Fruit fly (Drosophila melanogaster) whole organism, prepupa: ENCODE data around the gene CG15201.

Experiments
- Blimp-1 ChIP-seq: fragments of 200-800 bp; sonication (Bioruptor generic); optimal IDR thresholded peaks from 3 replicates; lab custom pipeline; 2017; ENCODE audit warnings: missing biosample characterization, missing genetic modification characterization, mild to moderate bottlenecking, moderate library complexity, missing genetic modification reagents
- CG11294 ChIP-seq: fragments of 200-800 bp; sonication (Bioruptor generic); IDR thresholded peaks from 2 replicates; pipeline ENCODE4 v1.3.6; 2022; ENCODE audit warnings: missing biosample characterization, missing genetic modification characterization
- CG11762 ChIP-seq: fragments of 200-800 bp; sonication (Bioruptor generic); optimal IDR thresholded peaks from 3 replicates; lab custom pipeline; 2016; ENCODE audit warnings: missing biosample characterization, missing genetic modification characterization; ENCODE audit not compliant: insufficient read depth
- CG11902 ChIP-seq: fragments of 200-800 bp; sonication (Bioruptor generic); optimal IDR thresholded peaks from 3 replicates; lab custom pipeline; 2016; ENCODE audit warnings: missing biosample characterization, missing genetic modification characterization
- CG15336 ChIP-seq: fragments of 200-800 bp; sonication (Bioruptor generic); IDR thresholded peaks from 2 replicates; pipeline ENCODE4 v1.3.6; 2022; ENCODE audit warnings: missing biosample characterization, missing genetic modification characterization
- CG16779 ChIP-seq: fragments of 200-800 bp; sonication (Bioruptor generic); optimal IDR thresholded peaks from 3 replicates; lab custom pipeline; 2017; ENCODE audit warnings: missing biosample characterization, mild to moderate bottlenecking, missing genetic modification characterization
- CG3032 ChIP-seq: fragments of 200-800 bp; optimal IDR thresholded peaks from 2 replicates; lab custom pipeline; 2019; ENCODE audit warnings: missing biosample characterization, mild to moderate bottlenecking, missing genetic modification characterization, moderate library complexity
- CG31627 ChIP-seq: fragments of 200-800 bp; sonication (Bioruptor generic); optimal IDR thresholded peaks from 3 replicates; lab custom pipeline; 2016; ENCODE audit warnings: missing biosample characterization, missing genetic modification characterization
- CG34406 ChIP-seq: fragments of 200-800 bp; sonication (Bioruptor generic); optimal IDR thresholded peaks from 3 replicates; lab custom pipeline; 2016; ENCODE audit warnings: missing biosample characterization, missing genetic modification characterization
- CG3919 ChIP-seq: fragments of 200-800 bp; sonication (Bioruptor generic); optimal IDR thresholded peaks from 3 replicates; lab custom pipeline; 2016; ENCODE audit warnings: missing biosample characterization, missing genetic modification characterization
- CG4318 ChIP-seq: fragments of 200-800 bp; sonication (Bioruptor generic); optimal IDR thresholded peaks from 3 replicates; lab custom pipeline; 2017; ENCODE audit warnings: missing biosample characterization, mild to moderate bottlenecking, missing genetic modification characterization
- CG6276 ChIP-seq: fragments of 200-800 bp; sonication (Bioruptor generic); optimal IDR thresholded peaks from 2 replicates; lab custom pipeline; 2017; ENCODE audit warnings: missing biosample characterization, mild to moderate bottlenecking, missing genetic modification characterization
- CG6792 ChIP-seq: fragments of 200-800 bp; sonication (Bioruptor generic); optimal IDR thresholded peaks from 3 replicates; lab custom pipeline; 2016; ENCODE audit warnings: missing biosample characterization, missing genetic modification characterization
- CG6854 ChIP-seq: fragments of 200-800 bp; sonication (Bioruptor generic); optimal IDR thresholded peaks from 2 replicates; lab custom pipeline; 2017; ENCODE audit warnings: missing biosample characterization, mild to moderate bottlenecking, missing genetic modification characterization
- CG7368 ChIP-seq: fragments of 200-800 bp; sonication (Bioruptor generic); optimal IDR thresholded peaks from 3 replicates; lab custom pipeline; 2016; ENCODE audit warnings: missing biosample characterization, missing genetic modification characterization
- CG8119 ChIP-seq: fragments of 200-800 bp; sonication (Bioruptor generic); IDR thresholded peaks from 3 replicates; pipeline ENCODE4 v1.3.6; 2022; ENCODE audit warnings: missing biosample characterization, missing genetic modification characterization
- CG9139 ChIP-seq: fragments of 200-800 bp; sonication (Bioruptor generic); optimal IDR thresholded peaks from 3 replicates; lab custom pipeline; 2017; ENCODE audit warnings: missing biosample characterization, mild to moderate bottlenecking, missing genetic modification characterization
- Eip75B ChIP-seq: fragments of 200-800 bp; sonication (Bioruptor generic); optimal IDR thresholded peaks from 3 replicates; lab custom pipeline; 2016; ENCODE audit warnings: missing biosample characterization, missing genetic modification characterization
- Eip78C ChIP-seq: fragments of 200-800 bp; sonication (Bioruptor generic); peaks from one replicate; lab custom pipeline; 2016; ENCODE audit warnings: missing biosample characterization, missing genetic modification characterization
- Eip93F ChIP-seq: fragments of 200-800 bp; sonication (Bioruptor generic); optimal IDR thresholded peaks from 2 replicates; lab custom pipeline; 2016; ENCODE audit warnings: missing biosample characterization, mild to moderate bottlenecking, missing genetic modification characterization
- Ets21C ChIP-seq: fragments of 200-800 bp; sonication (Bioruptor generic); optimal IDR thresholded peaks from 3 replicates; lab custom pipeline; 2016; ENCODE audit warnings: missing biosample characterization, missing genetic modification characterization
- Gug ChIP-seq: fragments of 200-800 bp; sonication (Bioruptor generic); IDR thresholded peaks from 2 replicates; pipeline ENCODE4 v1.3.6; 2022; ENCODE audit warnings: missing biosample characterization, missing genetic modification characterization
- Hr4 ChIP-seq: fragments of 200-800 bp; sonication (Bioruptor generic); optimal IDR thresholded peaks from 3 replicates; lab custom pipeline; 2016; ENCODE audit warnings: missing biosample characterization, missing genetic modification characterization
- Lpt ChIP-seq: fragments of 200-800 bp; sonication (Bioruptor generic); optimal IDR thresholded peaks from 3 replicates; lab custom pipeline; 2016; ENCODE audit warnings: missing biosample characterization, missing genetic modification characterization
- OdsH ChIP-seq: fragments of 200-800 bp; sonication (Bioruptor generic); optimal IDR thresholded peaks from 3 replicates; lab custom pipeline; 2016; ENCODE audit warnings: missing biosample characterization, missing genetic modification characterization
- Smox ChIP-seq: fragments of 200-800 bp; sonication (Bioruptor generic); optimal IDR thresholded peaks from 3 replicates; lab custom pipeline; 2016; ENCODE audit warnings: missing biosample characterization, missing genetic modification characterization
- Sox15 ChIP-seq: fragments of 200-800 bp; sonication (Bioruptor generic); optimal IDR thresholded peaks from 3 replicates; lab custom pipeline; 2016; ENCODE audit warnings: missing biosample characterization, missing genetic modification characterization
- achi ChIP-seq: fragments of 200-800 bp; sonication (Bioruptor generic); optimal IDR thresholded peaks from 3 replicates; lab custom pipeline; 2016; ENCODE audit warnings: missing biosample characterization, missing genetic modification characterization
- acj6 ChIP-seq: fragments of 200-800 bp; sonication (Bioruptor generic); optimal IDR thresholded peaks from 3 replicates; lab custom pipeline; 2016; ENCODE audit warnings: missing biosample characterization, missing genetic modification characterization
- cyc ChIP-seq: fragments of 200-800 bp; sonication (Bioruptor generic); optimal IDR thresholded peaks from 3 replicates; lab custom pipeline; 2016; ENCODE audit warnings: missing biosample characterization, missing genetic modification characterization
- dac ChIP-seq: fragments of 200-800 bp; sonication (Bioruptor generic); optimal IDR thresholded peaks from 2 replicates; lab custom pipeline; 2017; ENCODE audit warnings: missing biosample characterization, mild to moderate bottlenecking, missing genetic modification characterization
- dsx ChIP-seq: fragments of 200-800 bp; optimal IDR thresholded peaks from 3 replicates; lab custom pipeline; 2019; ENCODE audit warnings: missing biosample characterization, mild to moderate bottlenecking, missing genetic modification characterization, moderate library complexity; ENCODE audit not compliant: poor library complexity, severe bottlenecking
- eg ChIP-seq: fragments of 200-800 bp; sonication (Bioruptor generic); IDR thresholded peaks from 3 replicates; pipeline ENCODE4 v1.3.6; 2022; ENCODE audit warnings: missing biosample characterization, missing genetic modification characterization
- esn ChIP-seq: fragments of 200-800 bp; sonication (Bioruptor generic); optimal IDR thresholded peaks from 2 replicates; lab custom pipeline; 2016; ENCODE audit warnings: missing biosample characterization, mild to moderate bottlenecking, missing genetic modification characterization, moderate library complexity
- fd59A ChIP-seq: fragments of 200-800 bp; sonication (Bioruptor generic); optimal IDR thresholded peaks from 2 replicates; lab custom pipeline; 2017; ENCODE audit warnings: missing biosample characterization, mild to moderate bottlenecking, missing genetic modification characterization, missing genetic modification reagents
- fd85E ChIP-seq: fragments of 200-800 bp; sonication (Bioruptor generic); optimal IDR thresholded peaks from 3 replicates; lab custom pipeline; 2016; ENCODE audit warnings: missing biosample characterization, missing genetic modification characterization
- fkh ChIP-seq: fragments of 200-800 bp; sonication (Bioruptor generic); optimal IDR thresholded peaks from 3 replicates; lab custom pipeline; 2017; ENCODE audit warnings: missing biosample characterization, mild to moderate bottlenecking, missing genetic modification characterization, moderate library complexity
- lz ChIP-seq: fragments of 200-800 bp; sonication (Bioruptor generic); optimal IDR thresholded peaks from 3 replicates; lab custom pipeline; 2016; ENCODE audit warnings: missing biosample characterization, missing genetic modification characterization
- net ChIP-seq: fragments of 200-800 bp; sonication (Bioruptor generic); optimal IDR thresholded peaks from 3 replicates; lab custom pipeline; 2016; ENCODE audit warnings: missing biosample characterization, missing genetic modification characterization
- pdm3 ChIP-seq: fragments of 200-800 bp; sonication (Bioruptor generic); optimal IDR thresholded peaks from 3 replicates; lab custom pipeline; 2016; ENCODE audit warnings: missing biosample characterization, missing genetic modification characterization
- salr ChIP-seq, 2 experiments: fragments of 200-800 bp; sonication (Bioruptor generic); optimal IDR thresholded peaks; 3 replicates each; lab custom pipeline; 2016 to 2018; ENCODE audit warnings: missing biosample characterization in 2 of 2, missing genetic modification characterization in 2 of 2, mild to moderate bottlenecking in 1 of 2
- spab ChIP-seq: fragments of 200-800 bp; sonication (Bioruptor generic); optimal IDR thresholded peaks from 2 replicates; lab custom pipeline; 2017; ENCODE audit warnings: missing biosample characterization, mild to moderate bottlenecking, missing genetic modification characterization, missing genetic modification reagents
- ss ChIP-seq, 2 experiments: fragments of 200-800 bp; sonication (Bioruptor generic); optimal IDR thresholded peaks; 2 replicates in 1 of 2; 3 replicates in 1 of 2; lab custom pipeline; 2017 to 2018; ENCODE audit warnings: mild to moderate bottlenecking in 2 of 2, missing biosample characterization in 2 of 2, missing genetic modification characterization in 2 of 2, moderate library complexity in 1 of 2
- svp ChIP-seq: fragments of 200-800 bp; sonication (Bioruptor generic); peaks from one replicate; lab custom pipeline; 2016; ENCODE audit warnings: missing biosample characterization, missing genetic modification characterization
- topi ChIP-seq: fragments of 200-800 bp; sonication (Bioruptor generic); optimal IDR thresholded peaks from 3 replicates; lab custom pipeline; 2016; ENCODE audit warnings: missing biosample characterization, missing genetic modification characterization

CG15201 gene

DNA sequence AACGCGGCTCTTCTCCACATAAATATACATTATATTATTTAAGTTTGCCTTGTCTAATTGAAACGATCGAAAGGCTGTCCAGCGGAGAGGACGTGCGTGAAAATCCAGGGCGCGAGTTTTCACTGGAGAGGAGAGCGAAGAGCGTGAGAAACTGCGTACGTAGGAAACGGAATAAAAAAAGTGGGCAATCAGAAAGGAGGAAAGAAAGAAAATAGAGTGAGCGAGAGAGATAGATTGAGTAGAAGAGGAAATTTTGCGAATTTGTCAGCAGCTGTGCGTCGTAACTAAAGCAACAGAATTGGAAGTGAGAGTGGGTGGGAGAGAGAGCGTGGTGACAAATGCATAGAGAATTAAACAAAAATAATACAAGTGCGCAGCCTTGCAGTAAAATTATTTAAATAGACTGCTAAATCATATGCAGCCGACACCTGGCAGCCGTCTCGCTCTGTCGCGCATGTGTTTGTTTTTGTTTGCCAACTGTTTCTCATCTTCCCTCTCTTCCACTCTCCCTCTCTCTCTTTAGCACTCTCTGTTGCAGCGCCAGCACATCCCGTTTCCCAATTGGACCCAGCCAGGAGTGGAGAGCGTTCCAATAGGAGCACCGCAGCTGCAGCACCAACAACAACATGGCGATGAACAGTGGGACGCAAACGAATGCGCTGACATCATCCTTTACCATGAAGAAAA, 10.7 kb downstream of the CG15201 start (continued):
- no peak for TF ChIP-seq CG3919 (GFP tag; lab: Kevin White, UChicago)
- TF ChIP-seq CG7368: no peak
- TF ChIP-seq Hr4 (GFP tag; lab: Kevin White, UChicago): no peak
- no peak for TF ChIP-seq CG6854 (GFP tag; lab: Kevin White, UChicago)
- TF ChIP-seq CG11902: no peak
- no peak for TF ChIP-seq Blimp-1 (GFP tag; lab: Kevin White, UChicago)
- no peak for TF ChIP-seq cyc (GFP tag; lab: Kevin White, UChicago)
- TF ChIP-seq svp (GFP tag; lab: Kevin White, UChicago): no peak
- TF ChIP-seq spab: no peak
- TF ChIP-seq salr (GFP tag; optimal IDR thresholded peaks at IDR 0.05; lab: Kevin White, UChicago): no peak
- no peak for TF ChIP-seq CG6276 (GFP tag; lab: Kevin White, UChicago)
- no peak for TF ChIP-seq CG8119
- TF ChIP-seq OdsH (GFP tag; lab: Kevin White, UChicago): no peak
- peak; percentile 40 for TF ChIP-seq ss (GFP tag; optimal IDR thresholded peaks at IDR 0.05; lab: Kevin White, UChicago)
- TF ChIP-seq Sox15: no peak
- peak; percentile 14; the same call in 1 of the 3 replicates for TF ChIP-seq eg (GFP tag; lab: Robert Waterston, UW)
- no peak for TF ChIP-seq Eip75B (GFP tag; lab: Kevin White, UChicago)
- no peak for TF ChIP-seq Eip93F (GFP tag; lab: Kevin White, UChicago)
- no peak; the same call in 1 of the 2 replicates for TF ChIP-seq CG15336 (GFP tag; lab: Robert Waterston, UW)
- no peak for TF ChIP-seq CG16779 (tag; lab: Kevin White, UChicago)
- TF ChIP-seq CG31627: no peak
- TF ChIP-seq CG4318 (GFP tag; lab: Kevin White, UChicago): no peak
- peak; percentile 63 for TF ChIP-seq fkh (GFP tag; lab: Kevin White, UChicago)

DNA sequence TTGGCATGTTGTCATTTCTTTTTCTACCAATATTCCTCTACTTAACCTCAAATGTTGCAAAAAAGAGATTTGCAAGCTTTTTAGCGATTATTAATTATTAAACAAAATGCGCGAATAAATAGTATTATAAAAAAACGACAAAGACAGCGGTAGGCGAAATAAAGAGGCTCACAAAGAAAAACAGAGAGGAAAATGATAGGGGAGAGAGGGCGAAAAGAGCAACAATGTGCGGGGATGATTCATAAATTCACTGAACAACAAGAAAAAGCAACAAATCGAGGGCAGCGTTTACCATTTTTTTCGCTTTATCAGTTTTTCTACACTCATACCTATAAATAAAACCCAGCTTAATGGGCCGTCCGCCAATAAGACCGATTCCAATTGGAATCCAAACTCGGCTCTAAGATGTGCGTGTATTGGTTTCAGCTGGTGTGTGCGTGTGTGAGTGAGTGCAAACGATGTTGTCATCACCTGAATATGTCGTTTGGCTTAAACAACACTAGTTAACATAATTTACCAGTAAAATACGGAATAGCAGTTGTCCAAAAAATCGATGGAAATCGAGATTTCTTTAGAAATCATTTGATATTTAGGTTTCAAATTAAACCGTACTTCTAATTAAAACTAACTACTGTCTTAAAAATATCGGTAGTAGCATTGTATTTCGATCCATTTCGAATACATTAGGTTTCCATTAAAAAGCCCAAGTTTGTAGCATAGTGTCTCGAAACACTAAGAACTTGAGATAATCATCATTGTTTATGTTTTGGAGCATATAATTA, 12.1 kb downstream of the CG15201 start:
- TF ChIP-seq Lpt (GFP tag; lab: Kevin White, UChicago) (no peak), CG16779 (tag; lab: Kevin White, UChicago) (no peak), CG11294 (GFP tag; lab: Robert Waterston, UW) (no peak), Eip93F (GFP tag; lab: Kevin White, UChicago) (no peak), fd59A (GFP tag; lab: Kevin White, UChicago) (no peak), eg (GFP tag; lab: Robert Waterston, UW) (no peak), CG34406 (no peak), Ets21C (GFP tag; lab: Kevin White, UChicago) (no peak), lz (no peak), CG15336 (GFP tag; lab: Robert Waterston, UW) (0 out of 2 replicates have a peak, but pooled peaks have one; percentile 31), acj6 (GFP tag; lab: Kevin White, UChicago) (peak; percentile 32), OdsH (GFP tag; lab: Kevin White, UChicago) (no peak), achi (GFP tag; lab: Kevin White, UChicago) (peak; percentile 2), esn (GFP tag; lab: Kevin White, UChicago) (peak; percentile 17), fd85E (GFP tag; lab: Kevin White, UChicago) (no peak), CG3919 (GFP tag; lab: Kevin White, UChicago) (peak; percentile 11), CG8119 (peak; percentile 41; the same call in 2 of the 3 replicates), topi (no peak), Gug (GFP tag; lab: Robert Waterston, UW) (0 out of 2 replicates have a peak, but pooled peaks have one; percentile 12), net (no peak), Smox (GFP tag; lab: Kevin White, UChicago) (no peak), dac (GFP tag; lab: Kevin White, UChicago) (no peak), Sox15 (no peak), CG11902 (no peak), pdm3 (peak; percentile 27), spab (no peak), dsx (GFP tag; lab: Kevin White, UChicago) (peak; percentile 74), CG6854 (GFP tag; lab: Kevin White, UChicago) (no peak), Eip78C (GFP tag; lab: Kevin White, UChicago) (peak; percentile 78), CG9139 (GFP tag; lab: Kevin White, UChicago) (peak; percentile 1), CG6792 (GFP tag; lab: Kevin White, UChicago) (peak; percentile 16), CG4318 (GFP tag; lab: Kevin White, UChicago) (no peak), svp (GFP tag; lab: Kevin White, UChicago) (no peak), CG31627 (no peak), Blimp-1 (GFP tag; lab: Kevin White, UChicago) (no peak), CG11762 (GFP tag; lab: Kevin White, UChicago) (no peak), CG3032 (tag; lab: Kevin White, UChicago) (no peak), ss (GFP tag; optimal IDR thresholded peaks at IDR 0.05; lab: Kevin White, UChicago) (no peak)
